Worm (Caenorhabditis elegans) whole organism, late embryonic: ENCODE data around the gene srx-137.

Experiments used
- ceh-18 ChIP-seq: sonication (generic microtip); optimal IDR thresholded peaks from 2 replicates; lab custom pipeline; 2016; ENCODE audit warnings: missing genetic modification characterization, missing compliant biosample characterization
- ceh-24 ChIP-seq: sonication (generic microtip); optimal IDR thresholded peaks from 2 replicates; lab custom pipeline; 2016; ENCODE audit warnings: mild to moderate bottlenecking, missing genetic modification characterization, missing compliant biosample characterization
- ceh-9 ChIP-seq: sonication (generic microtip); optimal IDR thresholded peaks from 2 replicates; lab custom pipeline; 2016; ENCODE audit warnings: mild to moderate bottlenecking, missing genetic modification characterization, inconsistent platforms, missing compliant biosample characterization
- dmd-4 ChIP-seq: sonication (generic microtip); optimal IDR thresholded peaks from 2 replicates; lab custom pipeline; 2016; ENCODE audit warnings: borderline replicate concordance, missing genetic modification characterization, missing compliant biosample characterization
- mec-3 ChIP-seq: sonication (generic microtip); optimal IDR thresholded peaks from 2 replicates; lab custom pipeline; 2016; ENCODE audit warnings: borderline replicate concordance, missing genetic modification characterization, missing compliant biosample characterization
- unc-86 ChIP-seq: sonication (generic microtip); optimal IDR thresholded peaks from 2 replicates; lab custom pipeline; 2016; ENCODE audit warnings: missing genetic modification characterization, missing compliant biosample characterization

DNA sequence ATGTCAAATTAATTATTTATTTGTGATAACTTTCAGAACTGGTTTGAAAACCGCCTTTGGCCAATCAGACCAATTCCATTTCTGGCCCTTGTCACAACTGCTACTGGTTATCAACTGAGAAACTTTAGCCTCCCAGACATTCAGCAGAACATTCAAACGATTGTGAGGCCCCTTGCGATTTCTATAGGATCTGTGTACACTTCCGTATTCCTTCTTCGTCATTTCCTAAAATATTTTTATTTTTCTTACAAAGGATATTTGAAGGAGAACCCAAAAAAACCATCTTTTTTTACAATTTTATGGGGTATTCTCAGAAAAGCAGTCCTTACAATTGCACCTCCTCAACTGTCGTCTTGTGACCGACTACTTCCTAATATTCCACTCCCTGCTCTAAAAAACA, 10.7 kb downstream of the srx-137 start:
- TF ChIP-seq ceh-24 (tag; lab: Kevin White, UChicago) (no peak), mec-3 (tag; lab: Kevin White, UChicago) (no peak), ceh-9 (tag; lab: Kevin White, UChicago) (no peak), ceh-18 (no peak), unc-86 (tag; lab: Kevin White, UChicago) (no peak), dmd-4 (no peak)
